Worm (Caenorhabditis elegans) whole organism, L4 larva: Measurements from ENCODE around the gene F22E5.9.
"Not testable (repeated sequence)": the region's sequence is repeated elsewhere in the genome, so short reads cannot be mapped to it uniquely, and the experiment has no call there.

Experiments
- F44E2.7 ChIP-seq: fragments of 200-800 bp; sonication (Bioruptor generic); IDR thresholded peaks from 2 replicates; pipeline ENCODE4 v2.1.2; 2022; ENCODE audit warnings: missing genetic modification characterization, missing compliant biosample characterization
- F49E8.2 ChIP-seq: sonication (generic microtip); optimal IDR thresholded peaks from 2 replicates; lab custom pipeline; 2016; ENCODE audit warnings: missing compliant biosample characterization, mild to moderate bottlenecking, missing genetic modification characterization, borderline replicate concordance
- Y48G9A.11 ChIP-seq: fragments of 200-800 bp; sonication (Bioruptor generic); IDR thresholded peaks from 2 replicates; pipeline ENCODE4 v1.3.6; 2022; ENCODE audit warnings: missing genetic modification reagents, missing genetic modification characterization, missing compliant biosample characterization
- ZK337.2 ChIP-seq: fragments of 200-800 bp; sonication (Bioruptor generic); IDR thresholded peaks from 2 replicates; pipeline ENCODE4 v1.3.6; 2022; ENCODE audit warnings: missing genetic modification reagents, missing genetic modification characterization, missing compliant biosample characterization
- ceh-62 ChIP-seq: sonication (generic microtip); optimal IDR thresholded peaks from 2 replicates; lab custom pipeline; 2017; ENCODE audit warnings: missing biosample characterization, missing genetic modification characterization
- ces-1 ChIP-seq: fragments of 150-350 bp; sonication (generic microtip); optimal IDR thresholded peaks from 4 replicates; lab custom pipeline; 2014; ENCODE audit warnings: missing biosample characterization, missing genetic modification reagents, missing genetic modification characterization
- cey-2 ChIP-seq: sonication (generic microtip); optimal IDR thresholded peaks from 3 replicates; lab custom pipeline; 2017; ENCODE audit warnings: missing genetic modification characterization, mild to moderate bottlenecking, missing compliant biosample characterization, antibody characterized with exemption, borderline replicate concordance; ENCODE audit not compliant: insufficient read depth
- daf-19 ChIP-seq: fragments of 200-800 bp; sonication (Bioruptor generic); conservative IDR thresholded peaks from 2 replicates; pipeline ENCODE4 v1.3.6; 2022; ENCODE audit warnings: missing genetic modification characterization, missing compliant biosample characterization
- dmd-6 ChIP-seq: fragments of 200-800 bp; sonication (Bioruptor generic); IDR thresholded peaks from 2 replicates; pipeline ENCODE4 v1.3.6; 2022; ENCODE audit warnings: missing genetic modification reagents, missing genetic modification characterization, missing compliant biosample characterization
- dmd-8 ChIP-seq: fragments of 200-800 bp; sonication (Bioruptor generic); IDR thresholded peaks from 2 replicates; pipeline ENCODE4 v1.3.6; 2022; ENCODE audit warnings: missing genetic modification characterization, missing compliant biosample characterization
- dmd-9 ChIP-seq: fragments of 200-800 bp; sonication (Bioruptor generic); IDR thresholded peaks from 2 replicates; pipeline ENCODE4 v1.3.6; 2022; ENCODE audit warnings: missing genetic modification reagents, missing genetic modification characterization, missing compliant biosample characterization
- dpl-1 ChIP-seq: fragments of 150-350 bp; optimal IDR thresholded peaks from 2 replicates; lab custom pipeline; 2014; ENCODE audit warnings: missing biosample characterization, missing genetic modification reagents, missing genetic modification characterization
- duxl-1 ChIP-seq: sonication (generic microtip); optimal IDR thresholded peaks from 2 replicates; lab custom pipeline; 2016; ENCODE audit warnings: mild to moderate bottlenecking, missing genetic modification characterization, moderate library complexity, missing compliant biosample characterization; ENCODE audit not compliant: poor library complexity
- dve-1 ChIP-seq: sonication (generic microtip); optimal IDR thresholded peaks from 2 replicates; lab custom pipeline; 2017; ENCODE audit warnings: antibody characterized with exemption, mild to moderate bottlenecking, missing genetic modification characterization, missing compliant biosample characterization; ENCODE audit not compliant: insufficient read depth
- egl-43 ChIP-seq: fragments of 200-800 bp; sonication (Bioruptor generic); IDR thresholded peaks from 2 replicates; pipeline ENCODE4 v1.3.6; 2022; ENCODE audit warnings: missing genetic modification reagents, missing genetic modification characterization, missing compliant biosample characterization
- hlh-11 ChIP-seq: fragments of 200-800 bp; sonication (Bioruptor generic); optimal IDR thresholded peaks from 2 replicates; lab custom pipeline; 2018; ENCODE audit warnings: mild to moderate bottlenecking, missing genetic modification characterization, missing compliant biosample characterization
- hlh-30 ChIP-seq: sonication (generic microtip); optimal IDR thresholded peaks from 2 replicates; lab custom pipeline; 2017; ENCODE audit warnings: antibody characterized with exemption, mild to moderate bottlenecking, missing genetic modification characterization, missing compliant biosample characterization; ENCODE audit not compliant: insufficient read depth
- hmg-1.1 ChIP-seq: fragments of 200-800 bp; sonication (Bioruptor generic); IDR thresholded peaks from 2 replicates; pipeline ENCODE4 v1.3.6; 2022; ENCODE audit warnings: missing genetic modification reagents, missing genetic modification characterization, missing compliant biosample characterization
- jun-1 ChIP-seq: fragments of 150-350 bp; optimal IDR thresholded peaks from 2 replicates; lab custom pipeline; 2014; ENCODE audit warnings: missing biosample characterization, missing genetic modification reagents, missing genetic modification characterization
- lin-1 ChIP-seq: fragments of 200-800 bp; sonication (Bioruptor generic); IDR thresholded peaks from 2 replicates; pipeline ENCODE4 v1.3.6; 2022; ENCODE audit warnings: missing genetic modification reagents, missing genetic modification characterization, missing compliant biosample characterization
- lin-13 ChIP-seq: fragments of 150-350 bp; optimal IDR thresholded peaks from 2 replicates; lab custom pipeline; 2014; ENCODE audit warnings: missing biosample characterization, missing genetic modification reagents, missing genetic modification characterization
- lin-29 ChIP-seq: fragments of 200-800 bp; sonication (Bioruptor generic); IDR thresholded peaks from 2 replicates; pipeline ENCODE4 v1.3.6; 2022; ENCODE audit warnings: missing genetic modification reagents, missing genetic modification characterization, missing compliant biosample characterization
- lin-38 ChIP-seq: fragments of 200-800 bp; sonication (Bioruptor generic); IDR thresholded peaks from 2 replicates; pipeline ENCODE4 v1.3.6; 2022; ENCODE audit warnings: missing genetic modification reagents, missing genetic modification characterization, missing compliant biosample characterization
- lin-39 ChIP-seq: fragments of 150-350 bp; optimal IDR thresholded peaks from 2 replicates; lab custom pipeline; 2014; ENCODE audit warnings: missing biosample characterization, missing genetic modification reagents, missing genetic modification characterization
- lsy-2 ChIP-seq, 2 experiments: fragments of 150-350 bp in 1 of 2; sonication (generic microtip) in 1 of 2; optimal IDR thresholded peaks; 2 replicates each; lab custom pipeline; 2014 to 2017; ENCODE audit warnings: missing biosample characterization in 2 of 2, missing genetic modification characterization in 2 of 2
- madf-5 ChIP-seq, 2 experiments: fragments of 200-800 bp; sonication (Bioruptor generic); IDR thresholded peaks; 2 replicates each; pipeline ENCODE4 v1.3.6; 2022; ENCODE audit warnings: missing compliant biosample characterization in 2 of 2, missing genetic modification characterization in 2 of 2
- madf-9 ChIP-seq: fragments of 200-800 bp; sonication (Bioruptor generic); conservative IDR thresholded peaks from 2 replicates; pipeline ENCODE4 v1.3.6; 2022; ENCODE audit warnings: missing genetic modification reagents, missing genetic modification characterization, missing compliant biosample characterization
- mdl-1 ChIP-seq, 2 experiments: fragments of 150-350 bp in 1 of 2; sonication (generic microtip) in 1 of 2; optimal IDR thresholded peaks; 2 replicates each; lab custom pipeline; 2014 to 2017; ENCODE audit warnings: missing biosample characterization in 2 of 2, missing genetic modification characterization in 2 of 2
- mdt-29 ChIP-seq: fragments of 200-800 bp; sonication (Bioruptor generic); IDR thresholded peaks from 2 replicates; pipeline ENCODE4 v1.3.6; 2022; ENCODE audit warnings: missing genetic modification reagents, missing genetic modification characterization, missing compliant biosample characterization
- mes-2 ChIP-seq: sonication (generic microtip); optimal IDR thresholded peaks from 2 replicates; lab custom pipeline; 2016; ENCODE audit warnings: missing genotype, mild to moderate bottlenecking, missing genetic modification characterization, missing compliant biosample characterization; ENCODE audit not compliant: poor library complexity, severe bottlenecking
- nhr-102 ChIP-seq: sonication (generic microtip); optimal IDR thresholded peaks from 2 replicates; lab custom pipeline; 2016; ENCODE audit warnings: mild to moderate bottlenecking, missing genetic modification characterization, moderate library complexity, missing compliant biosample characterization
- nhr-111 ChIP-seq: fragments of 200-800 bp; sonication (Bioruptor generic); optimal IDR thresholded peaks from 2 replicates; lab custom pipeline; 2018; ENCODE audit warnings: mild to moderate bottlenecking, missing genetic modification characterization, missing compliant biosample characterization
- nhr-237 ChIP-seq: sonication (generic microtip); optimal IDR thresholded peaks from 2 replicates; lab custom pipeline; 2017; ENCODE audit warnings: missing biosample characterization, missing genetic modification characterization
- nhr-28 ChIP-seq: fragments of 150-350 bp; optimal IDR thresholded peaks from 2 replicates; lab custom pipeline; 2014; ENCODE audit warnings: missing biosample characterization, missing genetic modification characterization
- nhr-42 ChIP-seq: fragments of 200-800 bp; sonication (Bioruptor generic); IDR thresholded peaks from 2 replicates; pipeline ENCODE4 v1.3.6; 2022; ENCODE audit warnings: missing genetic modification characterization, missing compliant biosample characterization
- nhr-48 ChIP-seq: sonication (generic microtip); optimal IDR thresholded peaks from 2 replicates; lab custom pipeline; 2016; ENCODE audit warnings: mild to moderate bottlenecking, missing genetic modification characterization, missing compliant biosample characterization
- nhr-76 ChIP-seq: fragments of 150-350 bp; optimal IDR thresholded peaks from 2 replicates; lab custom pipeline; 2014; ENCODE audit warnings: missing biosample characterization, missing genetic modification characterization
- nhr-77 ChIP-seq: fragments of 150-350 bp; optimal IDR thresholded peaks from 2 replicates; lab custom pipeline; 2014; ENCODE audit warnings: missing biosample characterization, missing genetic modification characterization
- php-3 ChIP-seq: fragments of 200-800 bp; sonication (Bioruptor generic); IDR thresholded peaks from 2 replicates; pipeline ENCODE4 v1.3.6; 2022; ENCODE audit warnings: missing genetic modification reagents, missing genetic modification characterization, missing compliant biosample characterization
- skn-1 ChIP-seq: fragments of 150-350 bp; optimal IDR thresholded peaks from 2 replicates; lab custom pipeline; 2014; ENCODE audit warnings: missing biosample characterization, missing genetic modification characterization
- snpc-1.2 ChIP-seq: fragments of 200-800 bp; sonication (Bioruptor generic); IDR thresholded peaks from 2 replicates; pipeline ENCODE4 v1.3.6; 2022; ENCODE audit warnings: missing genetic modification reagents, missing genetic modification characterization, missing compliant biosample characterization
- snpc-4 ChIP-seq: fragments of 150-350 bp; optimal IDR thresholded peaks from 2 replicates; lab custom pipeline; 2014; ENCODE audit warnings: missing biosample characterization, missing genetic modification characterization
- unc-130 ChIP-seq: sonication (generic microtip); optimal IDR thresholded peaks from 2 replicates; lab custom pipeline; 2016; ENCODE audit warnings: missing genetic modification reagents, missing genetic modification characterization, missing compliant biosample characterization
- zip-11 ChIP-seq: fragments of 200-800 bp; sonication (Bioruptor generic); IDR thresholded peaks from 2 replicates; pipeline ENCODE4 v1.3.6; 2022; ENCODE audit warnings: missing genetic modification characterization, missing compliant biosample characterization
- zip-2 ChIP-seq: fragments of 150-350 bp; optimal IDR thresholded peaks from 2 replicates; lab custom pipeline; 2014; ENCODE audit warnings: missing biosample characterization, missing genetic modification characterization
- ztf-7 ChIP-seq: fragments of 150-350 bp; optimal IDR thresholded peaks from 2 replicates; lab custom pipeline; 2014; ENCODE audit warnings: missing biosample characterization, missing genetic modification characterization

The F22E5.9 gene

ce11 chrII:2672320-2672719, 34.1 kb downstream of the F22E5.9 start, which contains the start of gene sri-57:
Gene sri-57 (minus strand): TSS chrII:2672420.
- not testable (repeated sequence) for TF ChIP-seq dve-1 (tag; lab: Kevin White, UChicago); nhr-102 (tag; lab: Kevin White, UChicago); dmd-8

- TF ChIP-seq lin-1 (GFP tag; lab: Robert Waterston, UW); lin-39 (tag; lab: Kevin White, UChicago); zip-11 (GFP tag; lab: Robert Waterston, UW): not testable (repeated sequence)
Observed at ce11 chrII:2673534-2673933, 35.3 kb downstream of the F22E5.9 start, which contains the start of the genes F22E5.20 and F22E5.1. Gene F22E5.20 (minus strand): TSS chrII:2673634. Gene F22E5.1 (plus strand): TSS chrII:2673775.

- TF ChIP-seq madf-5 (GFP tag; IDR thresholded peaks at IDR 0.05; lab: Robert Waterston, UW) (no peak), dmd-6 (GFP tag; lab: Robert Waterston, UW) (peak; percentile 92), lin-29 (no peak), skn-1 (no peak), F44E2.7 (no peak), nhr-76 (tag; lab: Kevin White, UChicago) (no peak), hmg-1.1 (GFP tag; lab: Robert Waterston, UW) (no peak), dpl-1 (GFP tag; lab: Kevin White, UChicago) (no peak), snpc-4 (tag; lab: Kevin White, UChicago) (no peak), ZK337.2 (no peak), nhr-77 (tag; lab: Kevin White, UChicago) (peak; percentile 7), cey-2 (tag; lab: Kevin White, UChicago) (no peak), nhr-42 (GFP tag; lab: Robert Waterston, UW) (no peak), mdt-29 (GFP tag; lab: Robert Waterston, UW) (no peak), Y48G9A.11 (no peak), F49E8.2 (tag; lab: Kevin White, UChicago) (no peak), nhr-237 (no peak), hlh-11 (peak; percentile 63), jun-1 (no peak), lin-13 (no peak), nhr-102 (tag; lab: Kevin White, UChicago) (peak; percentile 22), nhr-48 (tag; lab: Kevin White, UChicago) (peak; percentile 33), nhr-28 (peak; percentile 88), daf-19 (GFP tag; lab: Robert Waterston, UW) (no peak), lsy-2 (tag; optimal IDR thresholded peaks at IDR 0.05; lab: Kevin White, UChicago) (no peak), php-3 (GFP tag; lab: Robert Waterston, UW) (peak; percentile 48; the same call in 1 of the 2 replicates), ceh-62 (tag; lab: Kevin White, UChicago) (no peak), mes-2 (tag; lab: Kevin White, UChicago) (no peak), zip-2 (no peak), nhr-111 (GFP tag; lab: Kevin White, UChicago) (no peak), dmd-9 (GFP tag; lab: Robert Waterston, UW) (no peak), ztf-7 (tag; lab: Kevin White, UChicago) (no peak), ces-1 (GFP tag; lab: Kevin White, UChicago) (no peak), egl-43 (0 out of 2 replicates have a peak, but pooled peaks have one; percentile 41), mdl-1 (tag; optimal IDR thresholded peaks at IDR 0.05; lab: Kevin White, UChicago) (no peak), snpc-1.2 (GFP tag; lab: Robert Waterston, UW) (no peak), lin-38 (GFP tag; lab: Robert Waterston, UW) (no peak), duxl-1 (no peak), hlh-30 (tag; lab: Kevin White, UChicago) (no peak), madf-9 (GFP tag; lab: Robert Waterston, UW) (no peak), unc-130 (GFP tag; lab: Kevin White, UChicago) (no peak)
Observed at ce11 chrII:2677534-2678168, 39.5 kb downstream of the F22E5.9 start, which contains the start of gene F22E5.17. Gene F22E5.17 (plus strand): TSS chrII:2678041.
